Worm (Caenorhabditis elegans) whole organism, midembryonic: ENCODE data around the gene anoh-2.

Experiments
- T22C8.4 ChIP-seq: fragments of 200-800 bp; sonication (Bioruptor generic); IDR thresholded peaks from 2 replicates; pipeline ENCODE4 v1.3.6; 2022; ENCODE audit warnings: missing genetic modification characterization, missing compliant biosample characterization
- cog-1 ChIP-seq: sonication (generic microtip); optimal IDR thresholded peaks from 2 replicates; lab custom pipeline; 2016; ENCODE audit warnings: missing genetic modification characterization, missing compliant biosample characterization
- flt-1 ChIP-seq: fragments of 200-800 bp; sonication (Bioruptor generic); IDR thresholded peaks from 2 replicates; pipeline ENCODE4 v1.3.6; 2022; ENCODE audit warnings: missing genetic modification characterization, missing compliant biosample characterization
- klf-2 ChIP-seq: fragments of 200-800 bp; sonication (Bioruptor generic); conservative IDR thresholded peaks from 2 replicates; pipeline ENCODE4 v1.3.6; 2022; ENCODE audit warnings: missing genetic modification reagents, missing genetic modification characterization, missing compliant biosample characterization
- med-1 ChIP-seq: sonication (generic microtip); optimal IDR thresholded peaks from 2 replicates; lab custom pipeline; 2017; ENCODE audit warnings: missing genetic modification characterization, mild to moderate bottlenecking, missing compliant biosample characterization, antibody characterized with exemption, missing genetic modification reagents; ENCODE audit not compliant: insufficient read depth
- ref-1 ChIP-seq: fragments of 200-800 bp; sonication (Bioruptor generic); conservative IDR thresholded peaks from 2 replicates; pipeline ENCODE4 v1.3.6; 2022; ENCODE audit warnings: missing genetic modification reagents, missing genetic modification characterization, missing compliant biosample characterization
- tab-1 ChIP-seq: fragments of 200-800 bp; sonication (Bioruptor generic); IDR thresholded peaks from 2 replicates; pipeline ENCODE4 v1.3.6; 2022; ENCODE audit warnings: missing genetic modification characterization, missing compliant biosample characterization
- ztf-23 ChIP-seq: fragments of 200-800 bp; sonication (Bioruptor generic); IDR thresholded peaks from 2 replicates; pipeline ENCODE4 v1.3.6; 2022; ENCODE audit warnings: missing genetic modification reagents, missing genetic modification characterization, missing compliant biosample characterization
- ztf-29 ChIP-seq: fragments of 200-800 bp; sonication (Bioruptor generic); IDR thresholded peaks from 2 replicates; pipeline ENCODE4 v1.3.6; 2022; ENCODE audit warnings: missing genetic modification reagents, missing genetic modification characterization, missing compliant biosample characterization

Gene anoh-2

DNA sequence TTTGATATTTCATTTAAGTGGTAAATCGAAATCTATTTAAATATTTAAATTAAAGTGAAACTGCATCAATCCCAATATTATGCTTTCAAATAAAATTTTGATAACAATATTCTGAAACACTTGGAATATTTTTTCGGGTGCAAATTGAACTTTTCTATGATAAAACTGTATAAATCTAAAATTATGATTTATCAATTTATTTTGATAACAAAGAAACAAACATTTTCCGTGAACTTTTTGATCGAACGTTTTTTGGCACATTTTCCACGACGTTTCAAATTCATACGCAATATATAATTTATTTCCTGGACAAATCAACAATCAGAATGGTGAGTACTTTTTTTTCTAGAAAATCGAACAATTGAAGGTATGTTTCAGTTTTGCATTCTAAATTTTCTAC is 25.3 kb upstream of the anoh-2 start, which contains the start of gene irld-4:
TSS of gene irld-4 (plus strand) at position 301 of the 400 bp plus-strand sequence.
- TF ChIP-seq flt-1 (GFP tag; lab: Robert Waterston, UW) (no peak), T22C8.4 (no peak), ref-1 (GFP tag; lab: Robert Waterston, UW) (no peak), ztf-29 (GFP tag; lab: Robert Waterston, UW) (no peak), cog-1 (tag; lab: Kevin White, UChicago) (no peak)

- TF ChIP-seq ztf-29 (GFP tag; lab: Robert Waterston, UW) (no peak), cog-1 (tag; lab: Kevin White, UChicago) (no peak), ref-1 (GFP tag; lab: Robert Waterston, UW) (no peak), klf-2 (GFP tag; lab: Robert Waterston, UW) (no peak), T22C8.4 (no peak), ztf-23 (GFP tag; lab: Robert Waterston, UW) (no peak), flt-1 (GFP tag; lab: Robert Waterston, UW) (no peak), med-1 (GFP tag; lab: Kevin White, UChicago) (no peak), tab-1 (GFP tag; lab: Robert Waterston, UW) (no peak)
Observed at ce11 chrIV:14634826-14635225, 23.3 kb upstream of the anoh-2 start, which contains the start of gene ule-2. Gene ule-2, plus strand, starts transcription at chrIV:14635126.

DNA sequence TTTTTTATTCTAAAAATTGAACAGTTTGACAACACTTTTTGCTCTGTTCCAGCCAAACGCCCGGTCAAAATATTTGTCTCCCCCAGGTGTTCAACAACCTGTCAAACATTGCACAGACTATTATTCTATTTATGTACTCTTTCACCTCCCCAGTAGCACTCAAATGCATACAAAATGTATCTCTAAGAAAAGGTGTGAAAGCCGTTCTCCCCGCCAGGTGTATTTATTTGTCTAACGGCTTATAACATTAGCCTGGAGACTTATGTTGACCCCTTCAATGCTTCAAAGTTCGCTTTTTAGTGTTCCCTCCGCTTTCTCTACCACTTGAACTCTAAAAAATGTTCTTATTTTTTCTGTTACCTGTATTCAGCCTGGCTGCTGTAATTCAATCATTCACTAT is 20.7 kb upstream of the anoh-2 start, which contains the start of gene srlf-27:
TSS of gene srlf-27 (plus strand) at position 301 of the 400 bp plus-strand sequence.
- TF ChIP-seq cog-1 (tag; lab: Kevin White, UChicago): no peak
- no peak for TF ChIP-seq ref-1 (GFP tag; lab: Robert Waterston, UW)
- no peak for TF ChIP-seq tab-1 (GFP tag; lab: Robert Waterston, UW)
- TF ChIP-seq ztf-23 (GFP tag; lab: Robert Waterston, UW): no peak
- no peak for TF ChIP-seq med-1 (GFP tag; lab: Kevin White, UChicago)
- TF ChIP-seq klf-2 (GFP tag; lab: Robert Waterston, UW): no peak
- no peak for TF ChIP-seq ztf-29 (GFP tag; lab: Robert Waterston, UW)
- no peak for TF ChIP-seq flt-1 (GFP tag; lab: Robert Waterston, UW)
- TF ChIP-seq T22C8.4: no peak

- no peak for TF ChIP-seq ztf-29 (GFP tag; lab: Robert Waterston, UW)
- TF ChIP-seq med-1 (GFP tag; lab: Kevin White, UChicago): no peak
- TF ChIP-seq ztf-23 (GFP tag; lab: Robert Waterston, UW): no peak
- no peak for TF ChIP-seq T22C8.4
- TF ChIP-seq flt-1 (GFP tag; lab: Robert Waterston, UW): no peak
- TF ChIP-seq cog-1 (tag; lab: Kevin White, UChicago): no peak
- no peak for TF ChIP-seq klf-2 (GFP tag; lab: Robert Waterston, UW)
Observed at ce11 chrIV:14653066-14653465, 5.0 kb upstream of the anoh-2 start, which contains the start of gene talp-3. Gene talp-3, minus strand, starts transcription at chrIV:14653380.

- no peak for TF ChIP-seq ref-1 (GFP tag; lab: Robert Waterston, UW)
- no peak for TF ChIP-seq flt-1 (GFP tag; lab: Robert Waterston, UW)
- no peak for TF ChIP-seq klf-2 (GFP tag; lab: Robert Waterston, UW)
- TF ChIP-seq tab-1 (GFP tag; lab: Robert Waterston, UW): no peak
- no peak for TF ChIP-seq ztf-29 (GFP tag; lab: Robert Waterston, UW)
- TF ChIP-seq cog-1 (tag; lab: Kevin White, UChicago): no peak
- no peak for TF ChIP-seq ztf-23 (GFP tag; lab: Robert Waterston, UW)
- TF ChIP-seq med-1 (GFP tag; lab: Kevin White, UChicago): no peak
- TF ChIP-seq T22C8.4: no peak
Observed at ce11 chrIV:14656573-14657129, 1.5 kb upstream of the anoh-2 start, which contains the start of gene Y57G11C.33. Gene Y57G11C.33, plus strand, starts transcription at chrIV:14657079.

DNA sequence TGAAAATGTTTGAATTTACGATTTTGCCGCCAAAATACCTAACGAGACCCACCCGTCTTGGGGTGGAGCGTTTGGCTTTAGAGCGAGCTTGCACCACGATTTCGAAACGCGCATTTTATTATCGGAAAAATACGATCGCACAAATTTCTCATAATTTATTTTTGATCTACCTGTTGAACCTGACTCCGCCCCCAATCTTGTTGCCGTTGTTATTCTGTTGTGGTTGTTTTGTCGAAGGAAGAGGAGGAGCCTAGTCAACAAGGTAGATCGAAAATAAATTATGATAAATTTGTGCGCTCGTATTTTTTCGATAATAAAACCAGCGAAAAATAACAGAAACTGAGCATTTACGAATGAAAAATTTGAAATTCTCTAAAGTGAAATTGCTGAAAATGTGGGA is 819 bp downstream of the anoh-2 start:
- TF ChIP-seq T22C8.4 (no peak), cog-1 (tag; lab: Kevin White, UChicago) (no peak), ref-1 (GFP tag; lab: Robert Waterston, UW) (no peak), flt-1 (GFP tag; lab: Robert Waterston, UW) (no peak), ztf-23 (GFP tag; lab: Robert Waterston, UW) (no peak), tab-1 (GFP tag; lab: Robert Waterston, UW) (no peak), med-1 (GFP tag; lab: Kevin White, UChicago) (no peak), klf-2 (GFP tag; lab: Robert Waterston, UW) (no peak), ztf-29 (GFP tag; lab: Robert Waterston, UW) (no peak)

ce11 chrIV:14661370-14661769 is 3.3 kb downstream of the anoh-2 start:
- TF ChIP-seq cog-1 (tag; lab: Kevin White, UChicago) (no peak), ztf-29 (GFP tag; lab: Robert Waterston, UW) (no peak), T22C8.4 (no peak), ref-1 (GFP tag; lab: Robert Waterston, UW) (no peak), flt-1 (GFP tag; lab: Robert Waterston, UW) (no peak), med-1 (GFP tag; lab: Kevin White, UChicago) (no peak), tab-1 (GFP tag; lab: Robert Waterston, UW) (no peak), klf-2 (GFP tag; lab: Robert Waterston, UW) (no peak), ztf-23 (GFP tag; lab: Robert Waterston, UW) (no peak)

DNA sequence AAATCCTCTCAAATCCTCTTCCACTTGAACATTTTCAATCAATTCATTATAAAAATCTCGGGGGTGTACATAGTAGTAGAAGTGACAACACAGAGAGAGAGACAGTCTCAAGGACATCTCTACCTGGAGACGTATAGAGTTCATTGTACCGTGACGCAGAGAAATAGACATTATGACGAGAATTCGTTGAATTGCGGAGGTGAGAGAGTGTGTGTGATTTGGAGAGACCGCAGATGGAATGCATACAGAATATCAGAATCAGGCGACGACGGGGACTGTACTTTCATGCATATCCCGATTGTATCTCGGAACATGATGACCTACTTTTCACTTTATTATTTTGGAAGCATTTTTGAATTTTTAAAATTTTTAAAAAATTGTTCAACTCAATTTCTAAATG is 17.7 kb downstream of the anoh-2 start:
- TF ChIP-seq tab-1 (GFP tag; lab: Robert Waterston, UW): no peak
- TF ChIP-seq cog-1 (tag; lab: Kevin White, UChicago): peak; percentile 8

DNA sequence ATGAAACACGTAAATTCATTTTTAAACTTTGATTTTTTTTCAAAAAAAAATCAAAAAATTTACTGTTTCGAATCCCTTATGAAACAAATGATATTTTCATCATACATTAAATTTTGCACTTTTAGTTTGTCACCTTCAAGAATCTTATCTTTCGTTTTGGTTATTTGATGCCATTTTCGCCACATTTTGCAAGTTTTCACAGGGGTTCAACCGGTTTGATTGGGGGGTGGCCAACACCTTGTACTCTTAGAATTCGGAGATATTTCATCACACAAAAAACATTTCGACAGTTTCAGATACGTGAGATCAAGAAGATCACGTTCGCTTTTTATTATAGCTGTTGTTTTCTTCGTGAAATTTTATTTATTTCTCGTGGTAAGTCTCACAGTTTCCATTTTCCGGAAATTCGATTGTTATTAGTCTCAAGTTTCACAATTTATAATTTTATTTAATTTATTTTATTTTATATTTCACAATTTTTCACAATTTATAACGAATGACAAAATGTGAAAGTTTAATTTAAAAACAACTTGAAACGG is 19.1 kb downstream of the anoh-2 start, which contains the start of gene Y57G11C.31:
TSS of gene Y57G11C.31 (plus strand) at position 276 of the 539 bp plus-strand sequence.
- no peak for TF ChIP-seq flt-1 (GFP tag; lab: Robert Waterston, UW)
